Fruit fly (Drosophila melanogaster): ENCODE measurements around the gene Mnn1.

- TF ChIP-seq HLH106 (tag; optimal IDR thresholded peaks at IDR 0.05) (peak; percentile 32), Hr78 (GFP tag; optimal IDR thresholded peaks at IDR 0.05) (no peak), pan (optimal IDR thresholded peaks at IDR 0.05) (no peak), h (GFP tag; optimal IDR thresholded peaks at IDR 0.05) (no peak), dl (GFP tag; optimal IDR thresholded peaks at IDR 0.05; ENCODE audit: insufficient read depth in 1 of 2, partially characterized antibody in 2 of 2) (no peak), usp (GFP tag; optimal IDR thresholded peaks at IDR 0.05) (no peak), Abd-B (GFP tag; optimal IDR thresholded peaks at IDR 0.05) (no peak), Myc (optimal IDR thresholded peaks at IDR 0.05) (no peak), brk (GFP tag; optimal IDR thresholded peaks at IDR 0.05) (no peak), Rel (GFP tag; optimal IDR thresholded peaks at IDR 0.05) (no peak), Rel (tag; optimal IDR thresholded peaks at IDR 0.05) (no peak), dsf (GFP tag; optimal IDR thresholded peaks at IDR 0.05; ENCODE audit: borderline replicate concordance) (no peak), OdsH (GFP tag; optimal IDR thresholded peaks at IDR 0.05) (no peak), ey (GFP tag; optimal IDR thresholded peaks at IDR 0.05) (no peak)
Measured at dm6 chr2L:7090922-7091321, 34.8 kb downstream of the Mnn1 start.
